Worm (Caenorhabditis elegans) whole organism, L3 larva: Measurements from ENCODE around the gene csn-6.

Experiments
- R02D3.7 ChIP-seq: fragments of 150-350 bp; optimal IDR thresholded peaks from 2 replicates; lab custom pipeline; 2014; ENCODE audit warnings: missing biosample characterization, missing genetic modification characterization
- ZK546.5 ChIP-seq: sonication (generic microtip); optimal IDR thresholded peaks from 2 replicates; lab custom pipeline; 2017; ENCODE audit warnings: missing biosample characterization, missing genetic modification characterization
- aly-2 ChIP-seq: fragments of 150-350 bp; optimal IDR thresholded peaks from 2 replicates; lab custom pipeline; 2014; ENCODE audit warnings: missing biosample characterization, missing genetic modification characterization
- ama-1 ChIP-seq: fragments of 150-350 bp; optimal IDR thresholded peaks from 2 replicates; lab custom pipeline; 2018
- ceh-16 ChIP-seq: sonication (generic microtip); optimal IDR thresholded peaks from 2 replicates; lab custom pipeline; 2017; ENCODE audit warnings: missing biosample characterization, missing genetic modification characterization
- ceh-28 ChIP-seq: fragments of 150-350 bp; optimal IDR thresholded peaks from 2 replicates; lab custom pipeline; 2014; ENCODE audit warnings: missing biosample characterization, missing genetic modification reagents, missing genetic modification characterization
- ceh-82 ChIP-seq: fragments of 150-350 bp; optimal IDR thresholded peaks from 2 replicates; lab custom pipeline; 2014; ENCODE audit warnings: missing biosample characterization, missing genetic modification characterization
- ceh-9 ChIP-seq: sonication (generic microtip); optimal IDR thresholded peaks from 2 replicates; lab custom pipeline; 2018; ENCODE audit warnings: missing biosample characterization, missing genetic modification characterization
- egl-27 ChIP-seq: sonication (generic microtip); optimal IDR thresholded peaks from 4 replicates; lab custom pipeline; 2017; ENCODE audit warnings: missing biosample characterization, missing genetic modification reagents, missing genetic modification characterization
- egl-5 ChIP-seq: fragments of 150-350 bp; optimal IDR thresholded peaks from 2 replicates; lab custom pipeline; 2017; ENCODE audit warnings: missing biosample characterization, missing genetic modification reagents, missing genetic modification characterization, inconsistent platforms
- elt-1 ChIP-seq: fragments of 150-350 bp; optimal IDR thresholded peaks from 2 replicates; lab custom pipeline; 2014; ENCODE audit warnings: missing biosample characterization, missing genetic modification characterization
- elt-2 ChIP-seq: sonication (generic microtip); optimal IDR thresholded peaks from 2 replicates; lab custom pipeline; 2016; ENCODE audit warnings: missing genetic modification reagents, mild to moderate bottlenecking, missing genetic modification characterization, missing compliant biosample characterization
- elt-3 ChIP-seq, 3 experiments: fragments of 150-350 bp in 1 of 3; sonication (generic microtip) in 2 of 3; optimal IDR thresholded peaks; 2 replicates in 2 of 3; 4 replicates in 1 of 3; lab custom pipeline; 2014 to 2017; ENCODE audit warnings: missing biosample characterization in 3 of 3, missing genetic modification characterization in 3 of 3
- eor-1 ChIP-seq, 2 experiments: fragments of 150-350 bp; optimal IDR thresholded peaks; 2 replicates each; lab custom pipeline; 2014 to 2018; ENCODE audit warnings: missing biosample characterization in 2 of 2, missing genetic modification characterization in 2 of 2
- fkh-10 ChIP-seq: sonication (generic microtip); optimal IDR thresholded peaks from 2 replicates; lab custom pipeline; 2017; ENCODE audit warnings: missing biosample characterization, missing genetic modification reagents, missing genetic modification characterization
- fkh-2 ChIP-seq: fragments of 150-350 bp; optimal IDR thresholded peaks from 2 replicates; lab custom pipeline; 2014; ENCODE audit warnings: missing biosample characterization, missing genetic modification reagents, missing genetic modification characterization
- fos-1 ChIP-seq: fragments of 150-350 bp; optimal IDR thresholded peaks from 2 replicates; lab custom pipeline; 2014; ENCODE audit warnings: missing biosample characterization, missing genetic modification characterization
- hmg-11 ChIP-seq: sonication (generic microtip); optimal IDR thresholded peaks from 2 replicates; lab custom pipeline; 2016; ENCODE audit warnings: missing genetic modification characterization, missing compliant biosample characterization
- jun-1 ChIP-seq: fragments of 150-350 bp; optimal IDR thresholded peaks from 2 replicates; lab custom pipeline; 2014; ENCODE audit warnings: missing biosample characterization, missing genetic modification reagents, missing genetic modification characterization
- lin-15B ChIP-seq: fragments of 150-350 bp; optimal IDR thresholded peaks from 2 replicates; lab custom pipeline; 2014; ENCODE audit warnings: missing biosample characterization, missing genetic modification characterization
- lin-39 ChIP-seq: fragments of 150-350 bp; optimal IDR thresholded peaks from 2 replicates; lab custom pipeline; 2018; ENCODE audit warnings: missing biosample characterization, missing genetic modification reagents, missing genetic modification characterization
- lsy-12 ChIP-seq: sonication (generic microtip); optimal IDR thresholded peaks from 2 replicates; lab custom pipeline; 2016; ENCODE audit warnings: mild to moderate bottlenecking, missing genetic modification characterization, missing compliant biosample characterization
- mdl-1 ChIP-seq: fragments of 150-350 bp; optimal IDR thresholded peaks from 2 replicates; lab custom pipeline; 2014; ENCODE audit warnings: missing biosample characterization, missing genetic modification characterization
- mml-1 ChIP-seq: fragments of 150-350 bp; sonication (generic microtip); optimal IDR thresholded peaks from 3 replicates; lab custom pipeline; 2014; ENCODE audit warnings: missing biosample characterization, missing genetic modification characterization
- nfya-1 ChIP-seq: sonication (generic microtip); optimal IDR thresholded peaks from 2 replicates; lab custom pipeline; 2017; ENCODE audit warnings: missing genetic modification characterization, mild to moderate bottlenecking, missing compliant biosample characterization, antibody characterized with exemption, moderate library complexity; ENCODE audit not compliant: insufficient read depth
- nhr-11 ChIP-seq: fragments of 150-350 bp; optimal IDR thresholded peaks from 2 replicates; lab custom pipeline; 2014; ENCODE audit warnings: missing biosample characterization, missing genetic modification characterization
- nhr-12 ChIP-seq: fragments of 150-350 bp; optimal IDR thresholded peaks from 2 replicates; lab custom pipeline; 2014; ENCODE audit warnings: missing biosample characterization, missing genetic modification characterization
- nhr-23 ChIP-seq: fragments of 150-350 bp; optimal IDR thresholded peaks from 2 replicates; lab custom pipeline; 2014; ENCODE audit warnings: missing biosample characterization, missing genetic modification reagents, missing genetic modification characterization
- nhr-237 ChIP-seq: fragments of 150-350 bp; optimal IDR thresholded peaks from 2 replicates; lab custom pipeline; 2014; ENCODE audit warnings: missing biosample characterization, missing genetic modification characterization
- nhr-25 ChIP-seq: sonication (generic microtip); optimal IDR thresholded peaks from 2 replicates; lab custom pipeline; 2017; ENCODE audit warnings: missing biosample characterization, missing genetic modification characterization
- nhr-28 ChIP-seq: fragments of 150-350 bp; optimal IDR thresholded peaks from 2 replicates; lab custom pipeline; 2014; ENCODE audit warnings: missing biosample characterization, missing genetic modification characterization
- nhr-43 ChIP-seq: sonication (generic microtip); optimal IDR thresholded peaks from 2 replicates; lab custom pipeline; 2016; ENCODE audit warnings: mild to moderate bottlenecking, missing genetic modification characterization, missing compliant biosample characterization; ENCODE audit not compliant: poor library complexity, severe bottlenecking
- nhr-67 ChIP-seq: fragments of 150-350 bp; optimal IDR thresholded peaks from 2 replicates; lab custom pipeline; 2014; ENCODE audit warnings: missing biosample characterization, missing genetic modification characterization
- nhr-77 ChIP-seq: fragments of 150-350 bp; optimal IDR thresholded peaks from 2 replicates; lab custom pipeline; 2014; ENCODE audit warnings: missing biosample characterization, missing genetic modification characterization
- pha-4 ChIP-seq: fragments of 150-350 bp; optimal IDR thresholded peaks from 2 replicates; lab custom pipeline; 2014; ENCODE audit warnings: missing biosample characterization, missing genetic modification reagents, missing genetic modification characterization
- pqm-1 ChIP-seq: fragments of 150-350 bp; optimal IDR thresholded peaks from 2 replicates; lab custom pipeline; 2017; ENCODE audit warnings: missing biosample characterization, missing genetic modification characterization, inconsistent platforms
- sea-2 ChIP-seq: fragments of 150-350 bp; sonication (generic microtip); optimal IDR thresholded peaks from 4 replicates; lab custom pipeline; 2014; ENCODE audit warnings: missing biosample characterization, missing genetic modification reagents, missing genetic modification characterization
- skn-1 ChIP-seq: fragments of 150-350 bp; optimal IDR thresholded peaks from 2 replicates; lab custom pipeline; 2014; ENCODE audit warnings: missing biosample characterization, missing genetic modification characterization
- snpc-4 ChIP-seq: fragments of 150-350 bp; optimal IDR thresholded peaks from 2 replicates; lab custom pipeline; 2014; ENCODE audit warnings: missing biosample characterization, missing genetic modification characterization
- tbx-2 ChIP-seq: sonication (generic microtip); optimal IDR thresholded peaks from 2 replicates; lab custom pipeline; 2016; ENCODE audit warnings: mild to moderate bottlenecking, missing genetic modification characterization, missing compliant biosample characterization
- unc-39 ChIP-seq: sonication (generic microtip); optimal IDR thresholded peaks from 4 replicates; lab custom pipeline; 2017; ENCODE audit warnings: missing biosample characterization, missing genetic modification characterization
- unc-62 ChIP-seq: fragments of 150-350 bp; sonication (generic microtip); optimal IDR thresholded peaks from 4 replicates; lab custom pipeline; 2014; ENCODE audit warnings: missing biosample characterization, missing genetic modification reagents, missing genetic modification characterization
- zag-1 ChIP-seq: fragments of 150-350 bp; optimal IDR thresholded peaks from 2 replicates; lab custom pipeline; 2014; ENCODE audit warnings: missing biosample characterization, missing genetic modification characterization
- ztf-11 ChIP-seq: fragments of 150-350 bp; optimal IDR thresholded peaks from 2 replicates; lab custom pipeline; 2014; ENCODE audit warnings: missing biosample characterization, missing genetic modification characterization
- ztf-4 ChIP-seq: fragments of 150-350 bp; optimal IDR thresholded peaks from 2 replicates; lab custom pipeline; 2014; ENCODE audit warnings: missing biosample characterization, missing genetic modification characterization

Gene csn-6

DNA sequence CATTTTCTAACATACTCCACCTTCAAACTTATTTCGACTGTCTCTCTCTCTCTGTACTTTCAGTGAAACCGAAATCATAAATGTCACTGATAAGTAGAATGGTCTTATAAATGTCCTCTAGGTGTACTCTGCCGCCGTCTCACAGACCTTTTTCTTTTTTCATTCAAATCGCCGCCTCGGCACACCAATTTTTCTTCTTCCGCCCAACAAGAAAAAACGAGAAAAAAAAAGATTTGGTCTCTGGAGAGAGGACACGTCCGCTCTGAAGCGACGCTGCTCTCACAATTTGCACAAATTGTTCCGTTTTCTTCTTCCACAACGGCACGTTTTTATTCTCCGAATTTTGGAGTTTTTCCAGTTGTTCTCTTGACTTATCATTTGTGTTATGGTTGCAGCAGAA lies 12.5 kb downstream of the csn-6 start:
- peak; percentile 73 for TF ChIP-seq elt-2 (tag; lab: Kevin White, UChicago)
- TF ChIP-seq lin-39, result peak; percentile 44
- peak; percentile 52 for TF ChIP-seq hmg-11 (tag; lab: Kevin White, UChicago)
- TF ChIP-seq nfya-1 (tag; lab: Kevin White, UChicago), result peak; percentile 36
- TF ChIP-seq fkh-2 (tag; lab: Kevin White, UChicago), result no peak
- TF ChIP-seq nhr-25, result no peak

DNA sequence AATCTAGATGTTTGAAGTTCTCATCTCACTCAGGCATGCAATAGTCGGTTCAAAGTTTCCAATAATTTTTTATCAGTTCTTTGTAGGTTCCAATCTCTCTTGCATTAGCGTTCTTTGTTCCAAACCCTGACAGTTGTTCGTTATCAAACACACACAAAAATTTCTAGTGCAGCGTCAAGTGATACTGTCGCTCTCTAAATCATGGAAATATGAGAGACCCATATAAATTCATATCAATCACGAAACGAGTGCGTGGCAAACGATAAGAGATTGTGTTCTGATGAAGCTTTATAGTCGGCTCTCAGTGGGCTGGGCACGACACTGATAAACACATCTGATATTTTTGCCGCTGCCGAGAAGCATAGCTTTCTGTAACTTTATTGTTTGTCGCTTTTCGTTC lies 13.6 kb downstream of the csn-6 start:
- TF ChIP-seq hmg-11 (tag; lab: Kevin White, UChicago), result peak; percentile 15
- no peak for TF ChIP-seq tbx-2
- no peak for TF ChIP-seq eor-1 (tag; optimal IDR thresholded peaks at IDR 0.05; lab: Kevin White, UChicago)
- TF ChIP-seq mdl-1, result peak; percentile 3
- TF ChIP-seq ceh-28 (tag; lab: Kevin White, UChicago), result no peak
- TF ChIP-seq elt-3 (tag; optimal IDR thresholded peaks at IDR 0.05; lab: Kevin White, UChicago), result peak in 1 of 3 experiments; percentile 46
- peak; percentile 82 for TF ChIP-seq jun-1 (tag; lab: Kevin White, UChicago)
- peak; percentile 46 for TF ChIP-seq nhr-43
- TF ChIP-seq elt-2 (tag; lab: Kevin White, UChicago), result peak; percentile 99
- no peak for TF ChIP-seq nhr-12 (tag; lab: Kevin White, UChicago)
- TF ChIP-seq pqm-1 (tag; lab: Kevin White, UChicago), result peak; percentile 96

DNA sequence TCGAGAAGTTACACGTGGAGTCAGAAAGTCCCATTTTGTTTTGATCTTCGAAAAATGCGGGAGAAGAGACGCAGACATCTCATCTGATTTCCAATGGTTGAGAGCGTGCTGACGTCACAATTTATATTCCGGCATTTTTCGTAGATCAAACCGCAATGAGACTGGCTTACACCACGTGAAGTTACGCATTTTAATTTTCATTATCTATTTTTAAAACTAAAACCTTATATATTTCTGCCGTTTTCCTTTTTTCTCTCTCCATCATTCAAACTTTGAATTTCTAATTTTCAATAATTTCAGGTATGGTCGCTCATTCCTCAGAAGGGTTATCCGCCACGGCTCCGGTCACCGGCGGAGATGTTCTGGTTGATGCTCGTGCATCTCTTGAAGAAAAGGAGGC lies 14.7 kb downstream of the csn-6 start, which contains the start of gene fat-1:
fat-1 (plus strand) TSS at position 301 of the 400 bp plus-strand sequence.
- TF ChIP-seq ceh-82 (tag; lab: Kevin White, UChicago) (no peak), tbx-2 (no peak), mdl-1 (no peak), egl-27 (no peak), pha-4 (tag; lab: Kevin White, UChicago) (no peak), nhr-67 (tag; lab: Kevin White, UChicago) (no peak), ceh-28 (tag; lab: Kevin White, UChicago) (no peak), R02D3.7 (no peak), nhr-237 (no peak), lsy-12 (tag; lab: Kevin White, UChicago) (no peak), nhr-77 (tag; lab: Kevin White, UChicago) (no peak), nhr-43 (no peak), ceh-9 (no peak), fos-1 (tag; lab: Kevin White, UChicago) (no peak), nfya-1 (tag; lab: Kevin White, UChicago) (no peak), zag-1 (tag; lab: Kevin White, UChicago) (no peak), elt-1 (tag; lab: Kevin White, UChicago) (no peak), ama-1 (no peak), sea-2 (GFP tag; lab: Kevin White, UChicago) (no peak)

DNA sequence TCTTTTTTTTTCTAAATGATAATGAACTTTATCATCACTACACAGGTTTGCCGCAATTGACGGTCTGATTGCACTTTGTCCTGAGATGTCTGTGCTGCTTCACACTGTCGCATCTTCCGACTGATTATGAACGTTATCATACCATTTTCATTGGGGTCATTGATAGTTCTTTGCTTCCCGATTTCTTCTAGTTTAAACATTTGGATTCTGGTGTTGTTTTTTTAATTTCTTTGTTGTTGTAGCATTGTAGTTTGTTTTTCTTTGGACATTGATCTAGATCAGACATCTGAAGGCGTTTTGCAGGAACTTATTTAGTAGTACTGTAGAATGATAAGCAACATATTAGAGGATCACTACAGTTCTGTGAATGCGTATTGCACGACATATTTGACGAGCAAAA lies 18.1 kb downstream of the csn-6 start:
- TF ChIP-seq zag-1 (tag; lab: Kevin White, UChicago) (no peak), ZK546.5 (tag; lab: Kevin White, UChicago) (no peak), lin-15B (tag; lab: Kevin White, UChicago) (no peak), mml-1 (no peak), pqm-1 (tag; lab: Kevin White, UChicago) (peak; percentile 98), elt-2 (tag; lab: Kevin White, UChicago) (peak; percentile 98), ceh-16 (tag; lab: Kevin White, UChicago) (no peak), tbx-2 (no peak), nhr-25 (peak; percentile 20), nhr-11 (tag; lab: Kevin White, UChicago) (peak; percentile 13), ztf-4 (tag; lab: Kevin White, UChicago) (no peak), ztf-11 (no peak), elt-3 (tag; optimal IDR thresholded peaks at IDR 0.05; lab: Kevin White, UChicago) (peak; percentile 36 to 77 (median 50)), jun-1 (tag; lab: Kevin White, UChicago) (peak; percentile 71), ceh-9 (no peak), unc-39 (tag; lab: Kevin White, UChicago) (no peak), R02D3.7 (peak; percentile 20), egl-5 (tag; lab: Kevin White, UChicago) (no peak), eor-1 (tag; optimal IDR thresholded peaks at IDR 0.05; lab: Kevin White, UChicago) (no peak), mdl-1 (no peak), egl-27 (no peak), nhr-67 (tag; lab: Kevin White, UChicago) (no peak), nhr-77 (tag; lab: Kevin White, UChicago) (no peak), nhr-28 (no peak), unc-62 (GFP tag; lab: Kevin White, UChicago) (no peak), snpc-4 (tag; lab: Kevin White, UChicago) (no peak), aly-2 (tag; lab: Kevin White, UChicago) (no peak), pha-4 (tag; lab: Kevin White, UChicago) (peak; percentile 68), ceh-82 (tag; lab: Kevin White, UChicago) (no peak), nhr-23 (tag; lab: Kevin White, UChicago) (peak; percentile 72), nfya-1 (tag; lab: Kevin White, UChicago) (peak; percentile 14), ama-1 (no peak), fkh-2 (tag; lab: Kevin White, UChicago) (no peak), fos-1 (tag; lab: Kevin White, UChicago) (peak; percentile 57), lin-39 (no peak), skn-1 (tag; lab: Kevin White, UChicago) (peak; percentile 33), lsy-12 (tag; lab: Kevin White, UChicago) (peak; percentile 27), fkh-10 (GFP tag; lab: Kevin White, UChicago) (no peak)
